Fruit fly (Drosophila melanogaster): ENCODE results near the gene CG13445.

CG13445 gene

DNA sequence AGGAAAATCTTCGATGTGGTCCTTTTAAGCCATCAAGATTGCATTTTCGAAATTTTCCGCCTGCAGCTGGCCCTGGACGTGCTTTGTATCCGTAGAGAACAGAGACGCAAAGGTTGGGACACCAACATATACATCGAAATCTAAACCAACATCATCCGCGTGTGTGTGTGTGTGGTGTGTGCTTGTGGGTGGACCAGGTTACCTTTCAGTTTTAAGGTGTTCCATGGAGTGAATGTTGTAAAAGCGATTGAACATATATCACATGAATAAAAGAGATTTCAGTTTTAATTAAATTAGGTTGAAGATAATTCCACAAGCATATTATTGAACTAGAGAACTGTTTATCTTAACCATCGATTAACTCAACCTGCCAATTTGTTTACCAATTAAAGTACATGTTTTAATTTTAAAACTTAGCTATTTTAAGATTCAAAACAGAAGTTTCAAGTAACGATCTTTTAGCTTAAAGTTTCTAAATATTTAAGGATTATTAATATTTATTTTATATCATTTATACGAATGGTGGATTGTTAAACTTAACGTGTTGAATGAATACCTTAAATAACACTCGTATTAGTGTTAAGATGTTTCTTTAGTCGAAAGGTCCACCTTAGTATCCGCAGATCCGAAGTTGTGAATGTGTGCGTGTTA, 17.8 kb downstream of the CG13445 start (continued):
- no peak for TF ChIP-seq CG2116 (GFP tag; optimal IDR thresholded peaks at IDR 0.05)
- TF ChIP-seq CG7372 (GFP tag; IDR thresholded peaks at IDR 0.05): peak; percentile 39
- TF ChIP-seq Hmr (GFP tag; optimal IDR thresholded peaks at IDR 0.05): peak; percentile 93
- no peak for TF ChIP-seq ato (GFP tag; IDR thresholded peaks at IDR 0.05; ENCODE audit: partially characterized antibody)
- no peak for TF ChIP-seq CG7963 (GFP tag; IDR thresholded peaks at IDR 0.05; ENCODE audit: partially characterized antibody)
- peak; percentile 15; the same call in 1 of the 2 replicates for TF ChIP-seq CG32767 (GFP tag; IDR thresholded peaks at IDR 0.05)
- TF ChIP-seq tgo (GFP tag; IDR thresholded peaks at IDR 0.05): peak; percentile 38; the same call in 1 of the 3 replicates
- TF ChIP-seq CG15479 (GFP tag; optimal IDR thresholded peaks at IDR 0.05): peak; percentile 25
- peak; percentile 66 for TF ChIP-seq Deaf1 (tag; optimal IDR thresholded peaks at IDR 0.05)
- TF ChIP-seq Gsc (GFP tag; IDR thresholded peaks at IDR 0.05): no peak
- no peak for TF ChIP-seq Lhr (GFP tag; optimal IDR thresholded peaks at IDR 0.05)
- TF ChIP-seq Med (GFP tag): peak; percentile 87
- TF ChIP-seq bbx (GFP tag; IDR thresholded peaks at IDR 0.05; ENCODE audit: partially characterized antibody): no peak; the same call in 1 of the 2 replicates
- peak; percentile 86 for TF ChIP-seq CG6854 (GFP tag; optimal IDR thresholded peaks at IDR 0.05)
- peak; percentile 23 for TF ChIP-seq kay (GFP tag; optimal IDR thresholded peaks at IDR 0.05)
- no peak; the same call in 1 of the 2 replicates for TF ChIP-seq sna (GFP tag; IDR thresholded peaks at IDR 0.05; ENCODE audit: partially characterized antibody)
- peak; percentile 90 for TF ChIP-seq B-H2 (GFP tag; optimal IDR thresholded peaks at IDR 0.05)
- no peak for TF ChIP-seq CG42726 (GFP tag; IDR thresholded peaks at IDR 0.05; ENCODE audit: partially characterized antibody)
- peak; percentile 73 for TF ChIP-seq tio (GFP tag; optimal IDR thresholded peaks at IDR 0.05)
- peak; percentile 47 for TF ChIP-seq CG16815 (GFP tag; optimal IDR thresholded peaks at IDR 0.05)
- peak; percentile 69 for TF ChIP-seq CG7786 (GFP tag; optimal IDR thresholded peaks at IDR 0.05)
- TF ChIP-seq abd-A (tag; optimal IDR thresholded peaks at IDR 0.05): no peak
- peak; percentile 93 for TF ChIP-seq CG3281 (GFP tag; optimal IDR thresholded peaks at IDR 0.05)
- peak; percentile 43 for TF ChIP-seq CG3847 (GFP tag; IDR thresholded peaks at IDR 0.05)
- TF ChIP-seq CG2678 (tag; optimal IDR thresholded peaks at IDR 0.05): peak; percentile 94
- peak; percentile 1 for TF ChIP-seq trh (GFP tag; optimal IDR thresholded peaks at IDR 0.05)
- peak; percentile 74 for TF ChIP-seq CG10274 (GFP tag; optimal IDR thresholded peaks at IDR 0.05)
- no peak for TF ChIP-seq sc (optimal IDR thresholded peaks at IDR 0.05)
- TF ChIP-seq sc (GFP tag; optimal IDR thresholded peaks at IDR 0.05): peak; percentile 55
- no peak for TF ChIP-seq CG17186 (GFP tag; optimal IDR thresholded peaks at IDR 0.05)
- no peak for TF ChIP-seq Lpt (GFP tag; optimal IDR thresholded peaks at IDR 0.05)
- TF ChIP-seq C15 (GFP tag; IDR thresholded peaks at IDR 0.05): no peak
- TF ChIP-seq CG15269 (tag; optimal IDR thresholded peaks at IDR 0.05): peak; percentile 92
- TF ChIP-seq chinmo (GFP tag; IDR thresholded peaks at IDR 0.05; ENCODE audit: partially characterized antibody): no peak
- no peak for TF ChIP-seq grn (GFP tag; optimal IDR thresholded peaks at IDR 0.05)
- TF ChIP-seq Lim3 (GFP tag; IDR thresholded peaks at IDR 0.05): no peak
- no peak for TF ChIP-seq CG7987 (GFP tag; optimal IDR thresholded peaks at IDR 0.05)
- peak; percentile 64; the same call in 1 of the 2 replicates for TF ChIP-seq HLH3B (GFP tag; IDR thresholded peaks at IDR 0.05)
- no peak for TF ChIP-seq Optix (GFP tag; IDR thresholded peaks at IDR 0.05)
- TF ChIP-seq fd96Cb (tag; optimal IDR thresholded peaks at IDR 0.05): peak; percentile 72
- TF ChIP-seq esg (GFP tag; conservative IDR thresholded peaks at IDR 0.05): peak; percentile 49; the same call in 1 of the 2 replicates
- TF ChIP-seq CG8944 (GFP tag; optimal IDR thresholded peaks at IDR 0.05): peak; percentile 50
- TF ChIP-seq Side (GFP tag; optimal IDR thresholded peaks at IDR 0.05): peak; percentile 35
- peak; percentile 84 for TF ChIP-seq Oli (tag; optimal IDR thresholded peaks at IDR 0.05)
- TF ChIP-seq Dbx (GFP tag; IDR thresholded peaks at IDR 0.05): peak; percentile 68; the same call in 2 of the 3 replicates
- peak; percentile 78 for TF ChIP-seq phol (tag; optimal IDR thresholded peaks at IDR 0.05)
- peak; percentile 75 for TF ChIP-seq CG15601 (tag; optimal IDR thresholded peaks at IDR 0.05)
- TF ChIP-seq CG17568 (GFP tag; optimal IDR thresholded peaks at IDR 0.05): peak; percentile 61
- no peak for TF ChIP-seq Elba2 (GFP tag; optimal IDR thresholded peaks at IDR 0.05)
